Worm (Caenorhabditis elegans) whole organism, late embryonic: ENCODE results near the gene W09G12.9.

ENCODE experiments used
- C08G9.2 ChIP-seq: sonication (generic microtip); optimal IDR thresholded peaks from 2 replicates; lab custom pipeline; 2016; ENCODE audit warnings: mild to moderate bottlenecking, missing genetic modification characterization, moderate library complexity, missing compliant biosample characterization
- F13H6.1 ChIP-seq: sonication (generic microtip); optimal IDR thresholded peaks from 2 replicates; lab custom pipeline; 2016; ENCODE audit warnings: missing genetic modification characterization, missing compliant biosample characterization
- K02D7.2 ChIP-seq: sonication (generic microtip); optimal IDR thresholded peaks from 2 replicates; lab custom pipeline; 2017; ENCODE audit warnings: mild to moderate bottlenecking, missing genetic modification characterization, missing compliant biosample characterization
- K09A11.1 ChIP-seq: sonication (generic microtip); optimal IDR thresholded peaks from 2 replicates; lab custom pipeline; 2017; ENCODE audit warnings: antibody characterized with exemption, mild to moderate bottlenecking, missing genetic modification characterization, missing compliant biosample characterization; ENCODE audit not compliant: insufficient read depth
- T23F11.4 ChIP-seq: fragments of 200-800 bp; sonication (Bioruptor generic); optimal IDR thresholded peaks from 2 replicates; lab custom pipeline; 2018; ENCODE audit warnings: mild to moderate bottlenecking, missing genetic modification characterization, missing compliant biosample characterization
- ahr-1 ChIP-seq: sonication (generic microtip); optimal IDR thresholded peaks from 2 replicates; lab custom pipeline; 2016; ENCODE audit warnings: missing genetic modification characterization, missing compliant biosample characterization
- ceh-18 ChIP-seq: sonication (generic microtip); optimal IDR thresholded peaks from 2 replicates; lab custom pipeline; 2016; ENCODE audit warnings: missing genetic modification characterization, missing compliant biosample characterization
- ceh-19 ChIP-seq: fragments of 200-800 bp; sonication (Bioruptor generic); optimal IDR thresholded peaks from 2 replicates; lab custom pipeline; 2018; ENCODE audit warnings: mild to moderate bottlenecking, missing genetic modification characterization, missing compliant biosample characterization
- ceh-2 ChIP-seq: sonication (generic microtip); optimal IDR thresholded peaks from 2 replicates; lab custom pipeline; 2016; ENCODE audit warnings: missing genotype, missing genetic modification characterization, missing compliant biosample characterization
- ceh-30 ChIP-seq: fragments of 150-350 bp; optimal IDR thresholded peaks from 2 replicates; lab custom pipeline; 2014; ENCODE audit warnings: missing biosample characterization, missing genetic modification characterization
- ceh-31 ChIP-seq: sonication (generic microtip); optimal IDR thresholded peaks from 2 replicates; lab custom pipeline; 2016; ENCODE audit warnings: missing genetic modification characterization, missing compliant biosample characterization
- ceh-34 ChIP-seq: sonication (generic microtip); optimal IDR thresholded peaks from 2 replicates; lab custom pipeline; 2016; ENCODE audit warnings: mild to moderate bottlenecking, missing genetic modification characterization, missing compliant biosample characterization
- che-1 ChIP-seq: sonication (generic microtip); optimal IDR thresholded peaks from 2 replicates; lab custom pipeline; 2016; ENCODE audit warnings: mild to moderate bottlenecking, missing genetic modification characterization, missing compliant biosample characterization
- dmd-4 ChIP-seq: sonication (generic microtip); optimal IDR thresholded peaks from 2 replicates; lab custom pipeline; 2016; ENCODE audit warnings: borderline replicate concordance, missing genetic modification characterization, missing compliant biosample characterization
- dve-1 ChIP-seq: sonication (generic microtip); optimal IDR thresholded peaks from 2 replicates; lab custom pipeline; 2017; ENCODE audit warnings: antibody characterized with exemption, mild to moderate bottlenecking, missing genetic modification characterization, missing compliant biosample characterization
- elt-4 ChIP-seq: sonication (generic microtip); optimal IDR thresholded peaks from 2 replicates; lab custom pipeline; 2016; ENCODE audit warnings: missing genetic modification characterization, missing compliant biosample characterization
- eyg-1 ChIP-seq: sonication (generic microtip); optimal IDR thresholded peaks from 2 replicates; lab custom pipeline; 2016; ENCODE audit warnings: missing genotype, missing genetic modification characterization, missing compliant biosample characterization
- fkh-10 ChIP-seq: fragments of 150-350 bp; optimal IDR thresholded peaks from 2 replicates; lab custom pipeline; 2014; ENCODE audit warnings: missing biosample characterization, missing genetic modification reagents, missing genetic modification characterization
- hlh-30 ChIP-seq: sonication (generic microtip); optimal IDR thresholded peaks from 2 replicates; lab custom pipeline; 2017; ENCODE audit warnings: antibody characterized with exemption, missing genetic modification characterization, missing compliant biosample characterization; ENCODE audit not compliant: insufficient read depth
- mec-3 ChIP-seq: sonication (generic microtip); optimal IDR thresholded peaks from 2 replicates; lab custom pipeline; 2016; ENCODE audit warnings: borderline replicate concordance, missing genetic modification characterization, missing compliant biosample characterization
- nhr-11 ChIP-seq: fragments of 150-350 bp; optimal IDR thresholded peaks from 2 replicates; lab custom pipeline; 2014; ENCODE audit warnings: missing biosample characterization, missing genetic modification characterization
- nhr-232 ChIP-seq: sonication (generic microtip); optimal IDR thresholded peaks from 2 replicates; lab custom pipeline; 2016; ENCODE audit warnings: missing genetic modification characterization, missing compliant biosample characterization
- npax-4 ChIP-seq: sonication (generic microtip); optimal IDR thresholded peaks from 2 replicates; lab custom pipeline; 2016; ENCODE audit warnings: missing genetic modification characterization, missing compliant biosample characterization
- pag-3 ChIP-seq: sonication (generic microtip); optimal IDR thresholded peaks from 2 replicates; lab custom pipeline; 2016; ENCODE audit warnings: missing compliant biosample characterization, missing genetic modification characterization, borderline replicate concordance
- pat-9 ChIP-seq: fragments of 200-800 bp; sonication (Bioruptor generic); optimal IDR thresholded peaks from 2 replicates; lab custom pipeline; 2018; ENCODE audit warnings: mild to moderate bottlenecking, missing genetic modification characterization, moderate library complexity, missing compliant biosample characterization
- pax-1 ChIP-seq: fragments of 150-350 bp; optimal IDR thresholded peaks from 2 replicates; lab custom pipeline; 2014; ENCODE audit warnings: missing biosample characterization, missing genetic modification characterization
- pha-4 ChIP-seq: fragments of 150-350 bp; optimal IDR thresholded peaks from 2 replicates; lab custom pipeline; 2018; ENCODE audit warnings: missing biosample characterization, missing genetic modification reagents, missing genetic modification characterization
- pqm-1 ChIP-seq: sonication (generic microtip); optimal IDR thresholded peaks from 2 replicates; lab custom pipeline; 2016; ENCODE audit warnings: missing genetic modification characterization, missing compliant biosample characterization
- sdc-2 ChIP-seq: sonication (generic microtip); optimal IDR thresholded peaks from 2 replicates; lab custom pipeline; 2016; ENCODE audit warnings: missing genotype, missing genetic modification characterization, missing compliant biosample characterization
- sox-2 ChIP-seq: fragments of 200-800 bp; sonication (Bioruptor generic); IDR thresholded peaks from 2 replicates; pipeline ENCODE4 v1.3.6; 2022; ENCODE audit warnings: missing genetic modification reagents, missing genetic modification characterization, missing compliant biosample characterization
- sox-4 ChIP-seq: sonication (generic microtip); optimal IDR thresholded peaks from 2 replicates; lab custom pipeline; 2017; ENCODE audit warnings: mild to moderate bottlenecking, missing genetic modification characterization, inconsistent platforms, missing compliant biosample characterization
- unc-3 ChIP-seq, 2 experiments: fragments of 200-800 bp in 1 of 2; sonication (Bioruptor generic) in 1 of 2; sonication (generic microtip) in 1 of 2; conservative IDR thresholded peaks in 1 of 2; optimal IDR thresholded peaks in 1 of 2; 2 replicates each; pipeline versions ENCODE4 v1.3.6 to Lab custom; 2016 to 2022; ENCODE audit warnings: missing compliant biosample characterization in 2 of 2, missing genetic modification characterization in 2 of 2, missing genetic modification reagents in 1 of 2
- unc-42 ChIP-seq: sonication (generic microtip); optimal IDR thresholded peaks from 2 replicates; lab custom pipeline; 2016; ENCODE audit warnings: missing genotype, missing genetic modification characterization, missing compliant biosample characterization
- zip-5 ChIP-seq: sonication (generic microtip); optimal IDR thresholded peaks from 2 replicates; lab custom pipeline; 2016; ENCODE audit warnings: missing genetic modification characterization, missing compliant biosample characterization

W09G12.9 gene

DNA sequence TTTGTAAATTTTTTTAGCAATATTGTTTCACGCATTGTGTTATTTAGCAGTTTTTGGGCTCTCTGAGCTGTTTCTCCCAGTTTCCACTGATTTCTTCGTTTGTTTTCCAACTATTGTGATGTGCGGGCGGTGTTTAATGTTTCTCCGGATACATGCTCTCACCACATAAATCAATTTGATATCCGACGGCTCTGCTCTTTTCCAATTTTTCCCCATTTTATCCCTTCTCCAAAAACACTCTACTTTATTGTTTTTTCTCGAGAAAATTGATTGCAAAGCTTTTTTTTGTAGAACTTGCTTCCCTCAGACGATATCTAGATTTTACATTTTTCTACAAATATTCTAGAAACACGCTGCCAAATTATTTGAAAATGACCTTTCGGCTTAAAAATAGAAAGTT is 854 bp upstream of the W09G12.9 start:
- TF ChIP-seq ceh-19 (GFP tag; lab: Kevin White, UChicago) (no peak), zip-5 (no peak), K02D7.2 (no peak), ahr-1 (no peak), pag-3 (no peak), hlh-30 (tag; lab: Kevin White, UChicago) (no peak), ceh-34 (tag; lab: Kevin White, UChicago) (no peak), sdc-2 (no peak), sox-4 (tag; lab: Kevin White, UChicago) (no peak), sox-2 (GFP tag; lab: Robert Waterston, UW) (no peak)

DNA sequence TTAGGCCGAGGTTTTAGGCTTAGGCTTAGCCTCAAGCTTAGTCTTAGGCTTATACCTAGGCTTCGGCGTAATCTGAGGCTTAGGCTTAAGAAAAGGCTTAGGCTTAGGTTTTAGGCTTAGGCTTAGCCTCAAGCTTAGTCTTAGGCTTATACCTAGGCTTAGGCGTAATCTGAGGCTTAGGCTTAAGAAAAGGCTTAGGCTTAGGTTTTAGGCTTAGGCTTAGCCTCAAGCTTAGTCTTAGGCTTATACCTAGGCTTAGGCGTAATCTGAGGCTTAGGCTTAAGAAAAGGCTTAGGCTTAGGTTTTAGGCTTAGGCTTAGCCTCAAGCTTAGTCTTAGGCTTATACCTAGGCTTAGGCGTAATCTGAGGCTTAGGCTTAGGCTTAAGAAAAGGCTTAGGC is 875 bp downstream of the W09G12.9 start:
- TF ChIP-seq dve-1 (tag; lab: Kevin White, UChicago), result peak; percentile 57

DNA sequence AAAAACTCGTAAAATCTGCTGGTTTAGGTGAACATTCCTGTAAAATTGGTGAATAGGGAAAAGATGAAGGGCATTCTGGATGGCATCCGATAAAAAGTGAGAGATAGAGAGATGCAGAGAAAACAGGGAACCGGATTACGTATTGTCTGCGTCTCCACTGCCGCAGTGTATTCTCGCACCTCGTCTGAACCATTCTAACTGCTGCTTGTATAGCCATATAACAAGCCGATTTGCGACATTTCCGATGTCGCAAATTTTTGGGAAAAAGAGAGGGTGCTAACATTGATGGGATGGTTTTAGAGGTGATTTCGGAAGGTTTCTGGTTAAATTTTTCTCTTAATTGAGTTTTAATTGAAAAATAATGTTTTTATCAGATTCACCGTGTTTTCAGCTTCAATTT is 4.8 kb downstream of the W09G12.9 start, which contains the start of gene W09G12.10:
Gene W09G12.10, minus strand, starts transcription at position 121 of the 400 bp plus-strand sequence.
- TF ChIP-seq nhr-11 (tag; lab: Kevin White, UChicago) (no peak), F13H6.1 (tag; lab: Kevin White, UChicago) (no peak), elt-4 (tag; lab: Kevin White, UChicago) (no peak), ceh-18 (tag; lab: Kevin White, UChicago) (no peak), ceh-30 (no peak), unc-42 (tag; lab: Kevin White, UChicago) (no peak), pat-9 (tag; lab: Kevin White, UChicago) (no peak), ceh-19 (GFP tag; lab: Kevin White, UChicago) (no peak), dmd-4 (tag; lab: Kevin White, UChicago) (no peak), C08G9.2 (tag; lab: Kevin White, UChicago) (no peak), unc-3 (GFP tag; conservative IDR thresholded peaks at IDR 0.05; lab: Robert Waterston, UW) (no peak), unc-3 (tag; optimal IDR thresholded peaks at IDR 0.05; lab: Kevin White, UChicago) (no peak), T23F11.4 (GFP tag; lab: Kevin White, UChicago) (no peak), sox-4 (tag; lab: Kevin White, UChicago) (no peak), npax-4 (tag; lab: Kevin White, UChicago) (no peak), pha-4 (tag; lab: Kevin White, UChicago) (no peak), fkh-10 (GFP tag; lab: Kevin White, UChicago) (no peak), pqm-1 (tag; lab: Kevin White, UChicago) (no peak), ceh-2 (tag; lab: Kevin White, UChicago) (no peak), pax-1 (tag; lab: Kevin White, UChicago) (no peak), ceh-34 (tag; lab: Kevin White, UChicago) (no peak)

DNA sequence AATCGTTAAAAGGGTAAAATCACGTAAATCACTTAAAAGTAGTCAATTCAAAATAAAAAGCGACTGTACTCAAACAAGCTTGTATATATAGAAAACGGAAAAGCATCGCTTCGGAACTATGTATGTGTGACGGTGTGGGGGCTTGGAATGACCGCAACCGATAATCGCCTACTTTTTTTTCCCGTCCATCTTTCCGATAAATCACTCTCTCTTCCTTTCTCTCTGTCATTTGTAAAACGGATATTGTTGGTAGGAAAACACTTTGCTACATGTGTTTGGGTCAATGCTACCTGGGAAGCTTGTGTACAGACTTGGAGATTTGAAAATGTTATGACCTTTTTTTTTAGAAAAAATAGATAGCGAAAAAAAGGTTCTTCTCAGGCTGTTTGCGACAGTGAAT is 8.4 kb downstream of the W09G12.9 start:
- no peak for TF ChIP-seq sox-4 (tag; lab: Kevin White, UChicago)
- no peak for TF ChIP-seq sdc-2
- no peak for TF ChIP-seq unc-42 (tag; lab: Kevin White, UChicago)
- TF ChIP-seq eyg-1 (tag; lab: Kevin White, UChicago), result no peak
- no peak for TF ChIP-seq nhr-232
- TF ChIP-seq ceh-31, result no peak
- TF ChIP-seq ceh-30, result no peak
- no peak for TF ChIP-seq K09A11.1 (tag; lab: Kevin White, UChicago)
- no peak for TF ChIP-seq F13H6.1 (tag; lab: Kevin White, UChicago)
- no peak for TF ChIP-seq nhr-11 (tag; lab: Kevin White, UChicago)
- TF ChIP-seq pax-1 (tag; lab: Kevin White, UChicago), result no peak
- no peak for TF ChIP-seq mec-3 (tag; lab: Kevin White, UChicago)
- TF ChIP-seq che-1 (tag; lab: Kevin White, UChicago), result no peak
